Fruit fly (Drosophila melanogaster): ENCODE data around the gene janA.

dm6 chr3R:30050448-30050847 is 11.1 kb upstream of the janA start:
- TF ChIP-seq Dll (optimal IDR thresholded peaks at IDR 0.05) (no peak), usp (GFP tag; optimal IDR thresholded peaks at IDR 0.05) (no peak)
